Worm (Caenorhabditis elegans) whole organism, late embryonic: ENCODE results near the gene ZK287.1.

ENCODE experiments used
- dmd-4 ChIP-seq: sonication (generic microtip); optimal IDR thresholded peaks from 2 replicates; lab custom pipeline; 2016; ENCODE audit warnings: borderline replicate concordance, missing genetic modification characterization, missing compliant biosample characterization
- gmeb-2 ChIP-seq: sonication (generic microtip); optimal IDR thresholded peaks from 2 replicates; lab custom pipeline; 2016; ENCODE audit warnings: missing genetic modification characterization, inconsistent platforms, missing compliant biosample characterization
- pha-4 ChIP-seq: fragments of 150-350 bp; optimal IDR thresholded peaks from 2 replicates; lab custom pipeline; 2018; ENCODE audit warnings: missing biosample characterization, missing genetic modification reagents, missing genetic modification characterization

DNA sequence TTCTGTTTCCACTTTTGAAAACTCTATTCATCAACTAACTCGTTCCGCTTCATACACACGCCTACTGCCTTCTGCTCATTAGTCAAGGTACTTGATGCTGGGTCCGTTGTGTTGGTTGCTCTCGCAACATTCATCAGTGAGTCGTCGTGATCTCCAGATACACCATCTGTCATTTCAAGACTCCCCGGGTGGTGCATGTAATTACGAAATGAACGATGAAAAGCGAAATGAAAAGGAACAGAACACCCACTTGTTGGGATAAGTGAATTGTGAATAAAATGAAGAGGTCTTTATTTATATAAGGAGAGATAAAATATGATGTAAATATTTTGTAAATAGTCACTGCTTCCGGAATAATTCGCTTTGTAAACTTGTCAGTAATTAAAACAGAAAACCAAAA lies 2.5 kb upstream of the ZK287.1 start:
- no peak for TF ChIP-seq pha-4 (tag; lab: Kevin White, UChicago)
- no peak for TF ChIP-seq dmd-4 (tag; lab: Kevin White, UChicago)
- no peak for TF ChIP-seq gmeb-2 (tag; lab: Kevin White, UChicago)
